Fruit fly (Drosophila melanogaster) whole organism, adult: Measurements from ENCODE around the gene CG31100.

Source experiments
- CG14711 ChIP-seq: fragments of 200-800 bp; sonication (Bioruptor generic); optimal IDR thresholded peaks from 2 replicates; lab custom pipeline; 2018; ENCODE audit warnings: missing biosample characterization, mild to moderate bottlenecking, missing genetic modification characterization, moderate library complexity
- CG7045 ChIP-seq: fragments of 200-800 bp; sonication (Bioruptor generic); optimal IDR thresholded peaks from 2 replicates; lab custom pipeline; 2017; ENCODE audit warnings: missing biosample characterization, mild to moderate bottlenecking, missing genetic modification characterization
- Crg-1 ChIP-seq: fragments of 200-800 bp; sonication (Bioruptor generic); optimal IDR thresholded peaks from 2 replicates; lab custom pipeline; 2016; ENCODE audit warnings: missing biosample characterization, missing genetic modification characterization
- Hr96 ChIP-seq: fragments of 200-800 bp; sonication (Bioruptor generic); optimal IDR thresholded peaks from 2 replicates; lab custom pipeline; 2016; ENCODE audit warnings: missing biosample characterization, missing genetic modification characterization
- Mnt ChIP-seq: fragments of 200-800 bp; sonication (Bioruptor generic); optimal IDR thresholded peaks from 2 replicates; lab custom pipeline; 2016; ENCODE audit warnings: missing biosample characterization, mild to moderate bottlenecking, missing genetic modification characterization
- kay ChIP-seq: fragments of 200-800 bp; sonication (Bioruptor generic); peaks from one replicate; lab custom pipeline; 2016; ENCODE audit warnings: missing biosample characterization, missing genetic modification characterization, borderline replicate concordance

dm6 chr3R:9013765-9014380 lies 10.4 kb upstream of the CG31100 start:
- TF ChIP-seq CG14711 (peak; percentile 43), CG7045 (GFP tag; lab: Kevin White, UChicago) (peak; percentile 50), Mnt (peak; percentile 84), Crg-1 (peak; percentile 76), kay (GFP tag; lab: Kevin White, UChicago) (no peak), Hr96 (GFP tag; lab: Kevin White, UChicago) (no peak)
